Worm (Caenorhabditis elegans): Measurements from ENCODE around the gene bcs-1.

Gene bcs-1

DNA sequence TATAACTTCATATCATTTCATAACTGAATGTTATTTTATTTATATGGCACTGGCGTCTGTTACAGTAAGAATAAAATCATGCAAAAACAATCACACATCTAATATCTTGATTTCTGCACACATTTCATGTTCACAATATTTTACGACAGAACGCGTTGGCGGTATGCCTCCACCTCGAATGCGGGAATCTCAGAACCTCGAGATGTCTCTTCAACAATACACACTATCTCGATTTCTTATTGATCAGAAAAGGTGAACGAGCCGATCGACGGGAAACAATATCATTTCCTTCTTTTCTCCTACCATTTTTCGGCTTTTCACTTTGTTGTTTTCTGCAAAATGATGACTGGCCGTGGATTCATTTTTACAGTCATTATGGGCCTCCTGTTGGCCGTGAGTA, 36.8 kb downstream of the bcs-1 start, which contains the start of gene F28C6.10:
Gene F28C6.10 (plus strand): TSS at position 301 of the 400 bp plus-strand sequence.
- TF ChIP-seq aly-1 (tag; optimal IDR thresholded peaks at IDR 0.05): no peak
- TF ChIP-seq ets-7 (tag; optimal IDR thresholded peaks at IDR 0.05): no peak
- TF ChIP-seq F13C5.2 (tag; optimal IDR thresholded peaks at IDR 0.05): no peak
- no peak for TF ChIP-seq tbx-37 (GFP tag; conservative IDR thresholded peaks at IDR 0.05)

DNA sequence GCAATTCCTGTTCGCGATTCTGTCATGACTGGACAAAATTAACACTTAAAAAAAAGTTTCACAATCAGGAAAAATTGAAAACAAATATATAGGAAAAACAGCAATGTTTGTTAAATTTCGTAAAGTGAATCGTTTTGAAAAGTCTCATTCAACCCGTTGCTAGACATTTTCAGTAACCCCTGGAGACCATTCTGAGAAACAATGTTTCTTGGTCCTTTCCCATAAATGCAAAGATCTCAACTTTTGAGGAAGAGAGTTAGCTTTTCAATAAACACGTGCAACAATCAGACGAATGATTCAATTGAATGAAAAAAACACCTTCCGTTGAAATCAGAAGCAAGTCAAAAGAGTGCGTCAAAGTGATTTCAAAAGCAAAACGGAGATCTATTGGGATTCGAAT, 39.2 kb downstream of the bcs-1 start, which contains the start of gene F28C6.9:
Gene F28C6.9 (minus strand): TSS at position 101 of the 400 bp plus-strand sequence.
- TF ChIP-seq scrt-1 (GFP tag; IDR thresholded peaks at IDR 0.05) (no peak), hnd-1 (tag; optimal IDR thresholded peaks at IDR 0.05) (no peak)

DNA sequence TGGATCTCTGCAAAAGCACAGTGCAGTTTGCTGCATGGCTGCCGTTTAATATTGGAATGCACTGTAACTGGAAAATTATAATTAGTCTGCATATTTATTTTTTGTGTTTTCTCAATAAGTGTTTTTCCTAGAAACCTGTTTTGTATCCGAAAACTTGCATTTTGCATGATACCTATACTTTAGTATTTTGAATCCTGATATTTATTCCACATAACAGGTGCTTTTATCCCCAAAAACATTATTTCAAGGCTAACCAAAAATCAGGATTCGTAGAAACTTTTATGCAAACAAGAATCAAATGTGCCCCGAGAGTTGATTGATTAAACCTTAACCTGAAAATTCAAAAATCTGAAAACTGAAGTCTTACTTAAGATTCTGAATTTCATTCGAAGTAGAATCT, 39.7 kb downstream of the bcs-1 start:
- TF ChIP-seq tra-4 (tag; optimal IDR thresholded peaks at IDR 0.05) (no peak), ceh-13 (GFP tag; optimal IDR thresholded peaks at IDR 0.05) (no peak), ets-7 (tag; optimal IDR thresholded peaks at IDR 0.05) (no peak), ceh-36 (tag; optimal IDR thresholded peaks at IDR 0.05) (no peak), aly-1 (tag; optimal IDR thresholded peaks at IDR 0.05) (no peak), hmbx-1 (tag; optimal IDR thresholded peaks at IDR 0.05) (no peak), scrt-1 (GFP tag; IDR thresholded peaks at IDR 0.05) (no peak), pes-1 (GFP tag; IDR thresholded peaks at IDR 0.05) (no peak), hmg-4 (GFP tag; optimal IDR thresholded peaks at IDR 0.05) (no peak), sea-1 (GFP tag; conservative IDR thresholded peaks at IDR 0.05) (no peak), flt-1 (GFP tag; IDR thresholded peaks at IDR 0.05) (no peak), tbx-37 (GFP tag; conservative IDR thresholded peaks at IDR 0.05) (no peak), hnd-1 (tag; optimal IDR thresholded peaks at IDR 0.05) (no peak), B0310.2 (tag; optimal IDR thresholded peaks at IDR 0.05) (no peak), tbx-11 (GFP tag; IDR thresholded peaks at IDR 0.05) (no peak), F13C5.2 (tag; optimal IDR thresholded peaks at IDR 0.05) (no peak)

DNA sequence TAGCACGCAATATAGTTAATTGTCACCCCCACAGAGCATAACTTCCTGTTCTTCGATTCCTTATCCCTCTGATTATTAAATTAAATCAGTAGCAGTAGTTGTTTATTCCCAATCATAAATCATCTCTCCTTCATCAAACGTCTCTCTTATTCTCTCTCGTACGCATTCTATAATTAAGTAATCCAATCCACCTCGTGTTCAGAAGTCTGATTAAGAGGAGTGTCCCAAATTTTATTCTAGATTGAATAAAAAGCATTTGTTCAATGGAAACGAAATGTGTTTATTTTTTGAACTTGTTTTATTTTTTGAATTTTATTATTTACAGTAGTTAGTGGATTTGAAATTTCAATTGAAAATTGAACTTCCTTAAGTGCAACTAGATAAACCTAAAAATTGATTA, 40.4 kb downstream of the bcs-1 start:
- TF ChIP-seq sea-1 (GFP tag; conservative IDR thresholded peaks at IDR 0.05): no peak
- no peak for TF ChIP-seq B0310.2 (tag; optimal IDR thresholded peaks at IDR 0.05)
- no peak for TF ChIP-seq ceh-36 (tag; optimal IDR thresholded peaks at IDR 0.05)
- TF ChIP-seq ets-7 (tag; optimal IDR thresholded peaks at IDR 0.05): no peak
- no peak for TF ChIP-seq F13C5.2 (tag; optimal IDR thresholded peaks at IDR 0.05)
- TF ChIP-seq hmg-4 (GFP tag; optimal IDR thresholded peaks at IDR 0.05): no peak

DNA sequence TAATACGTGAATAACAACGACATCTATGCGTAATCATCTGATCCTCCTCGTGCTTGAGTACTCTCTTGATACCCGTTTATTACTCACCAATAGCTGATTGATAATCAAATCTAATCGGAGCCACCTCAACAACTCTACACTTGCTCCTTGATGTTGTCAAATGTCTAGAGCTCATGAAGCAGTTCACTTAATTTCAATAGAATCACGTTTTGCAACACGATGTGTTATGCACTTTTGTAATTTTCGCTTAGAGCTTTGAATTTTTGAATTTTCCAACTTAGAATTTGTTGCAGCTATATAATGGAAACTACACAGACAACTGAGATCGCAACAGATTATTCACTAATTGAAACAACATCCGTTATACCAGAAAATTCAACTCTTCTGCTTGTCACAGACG, 41.6 kb downstream of the bcs-1 start, which contains the start of gene T22C8.1:
Gene T22C8.1 (plus strand): TSS at position 301 of the 400 bp plus-strand sequence.
- TF ChIP-seq scrt-1 (GFP tag; IDR thresholded peaks at IDR 0.05) (no peak), hnd-1 (tag; optimal IDR thresholded peaks at IDR 0.05) (no peak), tra-4 (tag; optimal IDR thresholded peaks at IDR 0.05) (no peak), ceh-36 (tag; optimal IDR thresholded peaks at IDR 0.05) (no peak), F13C5.2 (tag; optimal IDR thresholded peaks at IDR 0.05) (no peak), hmbx-1 (tag; optimal IDR thresholded peaks at IDR 0.05) (no peak), tbx-37 (GFP tag; conservative IDR thresholded peaks at IDR 0.05) (no peak), hmg-4 (GFP tag; optimal IDR thresholded peaks at IDR 0.05) (no peak), pes-1 (GFP tag; IDR thresholded peaks at IDR 0.05) (no peak), aly-1 (tag; optimal IDR thresholded peaks at IDR 0.05) (no peak)

DNA sequence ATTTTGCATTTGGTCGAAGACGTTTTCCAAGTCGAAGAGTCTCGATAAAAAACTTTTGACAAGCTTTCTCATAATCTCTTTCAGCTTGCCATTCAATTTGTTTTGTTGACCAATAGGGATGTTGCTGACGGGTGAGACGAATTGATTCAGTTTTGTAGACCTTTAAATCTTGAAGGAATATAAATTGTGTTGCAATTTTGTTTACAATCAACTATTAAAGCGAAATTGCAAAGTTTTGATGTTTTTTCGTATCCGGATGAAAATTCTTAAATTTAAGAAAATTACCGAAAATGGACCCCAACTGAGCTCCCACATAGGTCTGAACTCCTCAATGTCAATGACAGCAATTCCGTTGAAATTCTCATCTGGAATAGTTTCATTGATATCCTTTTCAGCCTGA, 45.3 kb downstream of the bcs-1 start:
- TF ChIP-seq tbx-11 (GFP tag; IDR thresholded peaks at IDR 0.05): no peak
- no peak for TF ChIP-seq pes-1 (GFP tag; IDR thresholded peaks at IDR 0.05)
- no peak for TF ChIP-seq hnd-1 (tag; optimal IDR thresholded peaks at IDR 0.05)
- no peak for TF ChIP-seq tra-4 (tag; optimal IDR thresholded peaks at IDR 0.05)

DNA sequence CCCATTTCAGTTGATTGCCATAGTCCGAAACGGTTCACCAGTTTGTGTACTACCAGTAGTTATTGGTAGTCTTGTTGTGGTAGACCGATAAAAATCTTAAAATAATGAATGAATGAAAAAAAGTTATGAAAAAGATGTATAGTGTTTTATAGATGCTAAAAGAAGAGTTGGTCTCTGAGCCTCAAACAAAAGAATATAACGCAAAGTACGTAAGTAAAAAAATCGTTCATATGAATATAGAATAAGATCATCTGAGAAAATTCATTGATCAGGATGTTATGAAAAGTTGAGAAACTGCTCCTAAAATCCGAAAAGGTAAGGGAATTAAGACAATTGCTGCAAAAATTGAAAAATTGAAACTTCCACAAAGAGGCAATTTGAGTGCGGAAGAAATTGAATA, 46.6 kb downstream of the bcs-1 start, which contains the start of gene chhy-1:
Gene chhy-1 (minus strand): TSS at position 101 of the 400 bp plus-strand sequence.
- no peak for TF ChIP-seq scrt-1 (GFP tag; IDR thresholded peaks at IDR 0.05)
- TF ChIP-seq hmg-4 (GFP tag; optimal IDR thresholded peaks at IDR 0.05): no peak
- TF ChIP-seq hnd-1 (tag; optimal IDR thresholded peaks at IDR 0.05): no peak
- TF ChIP-seq flt-1 (GFP tag; IDR thresholded peaks at IDR 0.05): no peak
- TF ChIP-seq aly-1 (tag; optimal IDR thresholded peaks at IDR 0.05): no peak
- TF ChIP-seq ceh-36 (tag; optimal IDR thresholded peaks at IDR 0.05): no peak
- no peak for TF ChIP-seq hmbx-1 (tag; optimal IDR thresholded peaks at IDR 0.05)
- no peak for TF ChIP-seq F13C5.2 (tag; optimal IDR thresholded peaks at IDR 0.05)
- no peak for TF ChIP-seq ceh-13 (GFP tag; optimal IDR thresholded peaks at IDR 0.05)
- TF ChIP-seq tbx-37 (GFP tag; conservative IDR thresholded peaks at IDR 0.05): no peak
- no peak for TF ChIP-seq tra-4 (tag; optimal IDR thresholded peaks at IDR 0.05)
- TF ChIP-seq B0310.2 (tag; optimal IDR thresholded peaks at IDR 0.05): no peak
- no peak for TF ChIP-seq ets-7 (tag; optimal IDR thresholded peaks at IDR 0.05)

DNA sequence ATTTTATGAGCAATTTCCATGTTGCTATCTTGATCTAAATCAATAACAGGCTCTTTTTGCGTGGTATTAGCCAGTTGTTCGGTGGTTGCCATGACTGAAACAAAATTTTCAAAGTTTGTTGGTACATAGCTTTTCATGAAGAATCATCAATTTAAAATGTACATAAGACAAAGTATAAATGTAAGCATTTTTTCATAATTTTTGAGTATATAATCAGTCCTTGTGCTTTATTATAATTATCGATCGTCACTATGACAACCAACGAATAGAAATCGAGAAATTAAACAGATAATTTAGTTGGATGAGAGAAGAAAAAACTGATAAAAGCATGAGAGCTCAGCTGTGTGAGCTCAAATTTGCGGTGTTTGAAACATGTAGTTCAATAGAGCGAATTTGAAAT, 51.0 kb downstream of the bcs-1 start, which contains the start of gene T22C8.3:
Gene T22C8.3 (minus strand): TSS at position 101 of the 400 bp plus-strand sequence.
- TF ChIP-seq ceh-36 (tag; optimal IDR thresholded peaks at IDR 0.05): no peak
- TF ChIP-seq tbx-11 (GFP tag; IDR thresholded peaks at IDR 0.05): no peak
- no peak for TF ChIP-seq ceh-13 (GFP tag; optimal IDR thresholded peaks at IDR 0.05)
